Worm (Caenorhabditis elegans) whole organism, L1 larva: Measurements from ENCODE around the gene pch-2.

Experiments used
- C04F5.9 ChIP-seq: sonication (generic microtip); optimal IDR thresholded peaks from 2 replicates; lab custom pipeline; 2016; ENCODE audit warnings: missing genetic modification characterization, missing compliant biosample characterization
- C34B4.2 ChIP-seq: sonication (generic microtip); optimal IDR thresholded peaks from 2 replicates; lab custom pipeline; 2017; ENCODE audit warnings: mild to moderate bottlenecking, missing genetic modification characterization, missing compliant biosample characterization
- aha-1 ChIP-seq: fragments of 150-350 bp; optimal IDR thresholded peaks from 2 replicates; lab custom pipeline; 2014; ENCODE audit warnings: missing biosample characterization, missing genetic modification characterization
- aly-2 ChIP-seq: fragments of 150-350 bp; optimal IDR thresholded peaks from 2 replicates; lab custom pipeline; 2014; ENCODE audit warnings: missing biosample characterization, missing genetic modification characterization
- ama-1 ChIP-seq: fragments of 150-350 bp; optimal IDR thresholded peaks from 2 replicates; lab custom pipeline; 2014
- blmp-1 ChIP-seq: fragments of 150-350 bp; optimal IDR thresholded peaks from 2 replicates; lab custom pipeline; 2014; ENCODE audit warnings: missing biosample characterization, missing genetic modification characterization
- efl-3 ChIP-seq: fragments of 200-800 bp; sonication (Bioruptor generic); optimal IDR thresholded peaks from 2 replicates; lab custom pipeline; 2018; ENCODE audit warnings: mild to moderate bottlenecking, missing genetic modification characterization, missing compliant biosample characterization
- egl-27 ChIP-seq, 2 experiments: fragments of 150-350 bp in 1 of 2; sonication (generic microtip); optimal IDR thresholded peaks; 3 replicates each; lab custom pipeline; 2017 to 2018; ENCODE audit warnings: missing biosample characterization in 2 of 2, missing genetic modification characterization in 2 of 2, missing genetic modification reagents in 2 of 2
- elt-2 ChIP-seq: sonication (generic microtip); optimal IDR thresholded peaks from 2 replicates; lab custom pipeline; 2016; ENCODE audit warnings: missing genetic modification characterization, mild to moderate bottlenecking, inconsistent platforms, missing compliant biosample characterization, missing genetic modification reagents
- elt-3 ChIP-seq, 6 experiments: fragments of 150-350 bp in 1 of 6; sonication (generic microtip); optimal IDR thresholded peaks; 2 replicates each; lab custom pipeline; 2017 to 2018; ENCODE audit warnings: missing biosample characterization in 6 of 6, missing genetic modification characterization in 6 of 6, inconsistent platforms in 1 of 6
- ets-5 ChIP-seq: fragments of 200-800 bp; sonication (Bioruptor generic); IDR thresholded peaks from 2 replicates; pipeline ENCODE4 v1.3.6; 2022; ENCODE audit warnings: missing genetic modification characterization, missing compliant biosample characterization
- fkh-10 ChIP-seq: sonication (generic microtip); optimal IDR thresholded peaks from 2 replicates; lab custom pipeline; 2017; ENCODE audit warnings: missing biosample characterization, missing genetic modification reagents, missing genetic modification characterization
- fkh-4 ChIP-seq: sonication (generic microtip); optimal IDR thresholded peaks from 2 replicates; lab custom pipeline; 2016; ENCODE audit warnings: missing compliant biosample characterization, missing genetic modification characterization, borderline replicate concordance
- fkh-8 ChIP-seq: sonication (generic microtip); optimal IDR thresholded peaks from 2 replicates; lab custom pipeline; 2016; ENCODE audit warnings: mild to moderate bottlenecking, missing genetic modification characterization, missing compliant biosample characterization
- fos-1 ChIP-seq: fragments of 150-350 bp; optimal IDR thresholded peaks from 2 replicates; lab custom pipeline; 2014; ENCODE audit warnings: missing biosample characterization, missing genetic modification characterization
- grh-1 ChIP-seq: fragments of 200-800 bp; sonication (Bioruptor generic); IDR thresholded peaks from 2 replicates; pipeline ENCODE4 v1.3.6; 2022; ENCODE audit warnings: missing genetic modification reagents, missing genetic modification characterization, missing compliant biosample characterization
- hlh-4 ChIP-seq: sonication (generic microtip); optimal IDR thresholded peaks from 2 replicates; lab custom pipeline; 2016; ENCODE audit warnings: mild to moderate bottlenecking, missing genetic modification characterization, missing compliant biosample characterization
- hpl-2 ChIP-seq: fragments of 150-350 bp; optimal IDR thresholded peaks from 2 replicates; lab custom pipeline; 2014; ENCODE audit warnings: missing biosample characterization, missing genetic modification reagents, missing genetic modification characterization
- isw-1 ChIP-seq: fragments of 200-800 bp; sonication (Bioruptor generic); IDR thresholded peaks from 2 replicates; pipeline ENCODE4 v1.3.6; 2022; ENCODE audit warnings: missing genetic modification characterization, missing compliant biosample characterization
- jun-1 ChIP-seq: fragments of 150-350 bp; optimal IDR thresholded peaks from 2 replicates; lab custom pipeline; 2014; ENCODE audit warnings: missing biosample characterization, missing genetic modification reagents, missing genetic modification characterization
- lin-13 ChIP-seq: fragments of 150-350 bp; optimal IDR thresholded peaks from 2 replicates; lab custom pipeline; 2014; ENCODE audit warnings: missing biosample characterization, missing genetic modification reagents, missing genetic modification characterization
- lin-15B ChIP-seq: fragments of 150-350 bp; sonication (generic microtip); optimal IDR thresholded peaks from 3 replicates; lab custom pipeline; 2014; ENCODE audit warnings: missing biosample characterization, missing genetic modification characterization
- lin-35 ChIP-seq, 2 experiments: fragments of 150-350 bp; optimal IDR thresholded peaks; 2 replicates each; lab custom pipeline; 2014; ENCODE audit warnings: missing biosample characterization in 2 of 2, missing genetic modification characterization in 2 of 2, missing genetic modification reagents in 2 of 2
- lir-3 ChIP-seq: sonication (generic microtip); optimal IDR thresholded peaks from 2 replicates; lab custom pipeline; 2016; ENCODE audit warnings: mild to moderate bottlenecking, missing genetic modification characterization, moderate library complexity, missing compliant biosample characterization; ENCODE audit not compliant: poor library complexity
- mab-9 ChIP-seq: fragments of 200-800 bp; sonication (Bioruptor generic); IDR thresholded peaks from 2 replicates; pipeline ENCODE4 v1.3.6; 2022; ENCODE audit warnings: missing genetic modification reagents, missing genetic modification characterization, missing compliant biosample characterization
- mdl-1 ChIP-seq, 2 experiments: fragments of 150-350 bp; optimal IDR thresholded peaks; 2 replicates each; lab custom pipeline; 2014 to 2017; ENCODE audit warnings: missing biosample characterization in 2 of 2, missing genetic modification characterization in 2 of 2, inconsistent platforms in 1 of 2
- mef-2 ChIP-seq: fragments of 150-350 bp; optimal IDR thresholded peaks from 2 replicates; lab custom pipeline; 2014; ENCODE audit warnings: missing biosample characterization, missing genetic modification characterization
- mep-1 ChIP-seq: fragments of 150-350 bp; optimal IDR thresholded peaks from 2 replicates; lab custom pipeline; 2014; ENCODE audit warnings: missing biosample characterization, missing genetic modification characterization
- nhr-12 ChIP-seq: sonication (generic microtip); optimal IDR thresholded peaks from 2 replicates; lab custom pipeline; 2017; ENCODE audit warnings: missing biosample characterization, missing genetic modification characterization
- nhr-19 ChIP-seq: fragments of 200-800 bp; sonication (Bioruptor generic); conservative IDR thresholded peaks from 2 replicates; pipeline ENCODE4 v1.3.6; 2022; ENCODE audit warnings: missing genetic modification characterization, missing compliant biosample characterization
- nhr-237 ChIP-seq: fragments of 150-350 bp; optimal IDR thresholded peaks from 2 replicates; lab custom pipeline; 2014; ENCODE audit warnings: missing biosample characterization, missing genetic modification characterization
- nhr-28 ChIP-seq: fragments of 150-350 bp; optimal IDR thresholded peaks from 2 replicates; lab custom pipeline; 2014; ENCODE audit warnings: missing biosample characterization, missing genetic modification characterization
- nhr-47 ChIP-seq: sonication (generic microtip); optimal IDR thresholded peaks from 2 replicates; lab custom pipeline; 2016; ENCODE audit warnings: mild to moderate bottlenecking, missing genetic modification characterization, moderate library complexity, missing compliant biosample characterization
- nhr-71 ChIP-seq: sonication (generic microtip); optimal IDR thresholded peaks from 2 replicates; lab custom pipeline; 2016; ENCODE audit warnings: mild to moderate bottlenecking, missing genetic modification characterization, moderate library complexity, missing compliant biosample characterization
- nhr-76 ChIP-seq: sonication (generic microtip); optimal IDR thresholded peaks from 2 replicates; lab custom pipeline; 2017; ENCODE audit warnings: missing biosample characterization, missing genetic modification characterization
- nhr-77 ChIP-seq: fragments of 150-350 bp; optimal IDR thresholded peaks from 2 replicates; lab custom pipeline; 2014; ENCODE audit warnings: missing biosample characterization, missing genetic modification characterization
- nhr-84 ChIP-seq: sonication (generic microtip); optimal IDR thresholded peaks from 2 replicates; lab custom pipeline; 2017; ENCODE audit warnings: missing biosample characterization, missing genetic modification characterization
- nhr-85 ChIP-seq: sonication (generic microtip); peaks from one replicate; lab custom pipeline; 2016; ENCODE audit warnings: missing genetic modification characterization, inconsistent platforms, missing compliant biosample characterization
- nhr-90 ChIP-seq: sonication (generic microtip); optimal IDR thresholded peaks from 2 replicates; lab custom pipeline; 2016; ENCODE audit warnings: mild to moderate bottlenecking, missing genetic modification characterization, missing compliant biosample characterization; ENCODE audit not compliant: poor library complexity
- pag-3 ChIP-seq: sonication (generic microtip); optimal IDR thresholded peaks from 2 replicates; lab custom pipeline; 2017; ENCODE audit warnings: missing genetic modification characterization, mild to moderate bottlenecking, missing compliant biosample characterization, antibody characterized with exemption, borderline replicate concordance; ENCODE audit not compliant: insufficient read depth
- pqm-1 ChIP-seq: sonication (generic microtip); optimal IDR thresholded peaks from 3 replicates; lab custom pipeline; 2017; ENCODE audit warnings: missing biosample characterization, missing genetic modification characterization
- snpc-4 ChIP-seq: fragments of 150-350 bp; optimal IDR thresholded peaks from 2 replicates; lab custom pipeline; 2014; ENCODE audit warnings: missing biosample characterization, missing genetic modification characterization
- sup-37 ChIP-seq: fragments of 200-800 bp; sonication (Bioruptor generic); optimal IDR thresholded peaks from 2 replicates; lab custom pipeline; 2018; ENCODE audit warnings: mild to moderate bottlenecking, missing genetic modification characterization, missing compliant biosample characterization
- swsn-7 ChIP-seq: sonication (generic microtip); optimal IDR thresholded peaks from 2 replicates; lab custom pipeline; 2016; ENCODE audit warnings: missing genetic modification characterization, missing compliant biosample characterization
- tbx-2 ChIP-seq: sonication (generic microtip); optimal IDR thresholded peaks from 2 replicates; lab custom pipeline; 2016; ENCODE audit warnings: missing genetic modification characterization, missing compliant biosample characterization
- tlp-1 ChIP-seq: fragments of 150-350 bp; optimal IDR thresholded peaks from 2 replicates; lab custom pipeline; 2014; ENCODE audit warnings: missing biosample characterization, missing genetic modification characterization
- unc-130 ChIP-seq: fragments of 150-350 bp; optimal IDR thresholded peaks from 2 replicates; lab custom pipeline; 2017; ENCODE audit warnings: missing biosample characterization, missing genetic modification characterization, inconsistent platforms
- unc-62 ChIP-seq: fragments of 150-350 bp; optimal IDR thresholded peaks from 2 replicates; lab custom pipeline; 2014; ENCODE audit warnings: missing biosample characterization, missing genetic modification reagents, missing genetic modification characterization
- unc-86 ChIP-seq: sonication (generic microtip); optimal IDR thresholded peaks from 2 replicates; lab custom pipeline; 2016; ENCODE audit warnings: missing genetic modification characterization, missing compliant biosample characterization
- unc-98 ChIP-seq: fragments of 200-800 bp; sonication (Bioruptor generic); IDR thresholded peaks from 2 replicates; pipeline ENCODE4 v1.3.6; 2022; ENCODE audit warnings: missing genetic modification characterization, missing compliant biosample characterization
- zip-4 ChIP-seq: fragments of 200-800 bp; sonication (Bioruptor generic); optimal IDR thresholded peaks from 2 replicates; lab custom pipeline; 2018; ENCODE audit warnings: mild to moderate bottlenecking, missing genetic modification characterization, moderate library complexity, missing compliant biosample characterization
- ztf-11 ChIP-seq, 2 experiments: sonication (generic microtip); optimal IDR thresholded peaks; 2 replicates each; lab custom pipeline; 2016 to 2017; ENCODE audit warnings: missing genetic modification characterization in 2 of 2, missing biosample characterization in 1 of 2, missing compliant biosample characterization in 1 of 2
- ztf-4 ChIP-seq: fragments of 150-350 bp; optimal IDR thresholded peaks from 2 replicates; lab custom pipeline; 2014; ENCODE audit warnings: missing biosample characterization, missing genetic modification characterization

Gene pch-2

DNA sequence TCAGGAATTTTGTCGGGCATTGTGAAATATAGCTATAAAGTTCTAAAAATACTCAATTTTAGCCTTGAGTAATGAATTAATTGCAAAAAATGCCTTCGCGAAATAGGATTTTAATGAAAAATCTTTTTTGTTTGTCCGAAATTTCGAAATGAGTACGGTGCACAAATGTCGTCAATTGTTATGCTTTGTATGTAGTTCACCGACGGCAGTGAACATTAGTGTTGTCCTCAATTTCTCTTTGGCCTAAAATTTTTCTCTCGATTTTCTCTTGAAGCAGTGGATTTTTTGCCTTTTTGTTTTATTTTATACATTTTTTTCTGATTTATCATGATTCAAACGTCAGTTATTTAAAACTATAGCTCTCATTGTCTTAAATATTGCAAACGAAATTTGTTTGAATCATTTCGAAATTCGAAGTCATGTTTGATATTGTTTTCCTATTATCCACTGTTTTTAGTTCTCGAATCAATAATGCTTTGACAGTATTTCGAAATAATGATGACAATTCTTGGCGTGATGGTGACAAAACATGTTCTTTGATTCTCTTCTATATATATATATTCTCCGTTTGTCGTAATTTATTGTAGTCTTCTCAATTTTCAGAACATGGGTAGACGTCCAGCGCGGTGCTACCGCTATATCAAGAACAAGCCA, 14.7 kb upstream of the pch-2 start, which contains the start of the genes ints-11 and rpl-10 (continued):
- TF ChIP-seq ets-5 (GFP tag; lab: Robert Waterston, UW): no peak
- TF ChIP-seq jun-1 (tag; lab: Kevin White, UChicago): no peak
- TF ChIP-seq nhr-85 (tag; lab: Kevin White, UChicago): peak; percentile 72
- TF ChIP-seq hlh-4 (tag; lab: Kevin White, UChicago): no peak
- no peak for TF ChIP-seq mef-2 (tag; lab: Kevin White, UChicago)
- TF ChIP-seq mab-9 (GFP tag; lab: Robert Waterston, UW): no peak
- no peak for TF ChIP-seq unc-86 (tag; lab: Kevin White, UChicago)
- TF ChIP-seq C34B4.2 (tag; lab: Kevin White, UChicago): no peak
- no peak for TF ChIP-seq unc-62
- TF ChIP-seq ztf-11 (tag; optimal IDR thresholded peaks at IDR 0.05; lab: Kevin White, UChicago): no peak
- TF ChIP-seq lin-15B (tag; lab: Kevin White, UChicago): peak; percentile 43
- no peak for TF ChIP-seq unc-98
- TF ChIP-seq nhr-90: no peak
- no peak for TF ChIP-seq pqm-1 (tag; lab: Kevin White, UChicago)
- TF ChIP-seq tlp-1 (tag; lab: Kevin White, UChicago): no peak
- peak; percentile 41 for TF ChIP-seq nhr-47 (tag; lab: Kevin White, UChicago)
- peak; percentile 58 for TF ChIP-seq unc-130 (tag; lab: Kevin White, UChicago)
- no peak for TF ChIP-seq nhr-84 (tag; lab: Kevin White, UChicago)
- no peak for TF ChIP-seq sup-37 (GFP tag; lab: Kevin White, UChicago)
- TF ChIP-seq fkh-8 (tag; lab: Kevin White, UChicago): no peak
- TF ChIP-seq blmp-1 (tag; lab: Kevin White, UChicago): peak; percentile 66
- TF ChIP-seq aha-1 (tag; lab: Kevin White, UChicago): no peak
- no peak for TF ChIP-seq ama-1 (lab: Kevin White, UChicago)
- peak; percentile 72 for TF ChIP-seq mep-1 (tag; lab: Kevin White, UChicago)
- TF ChIP-seq ztf-4 (tag; lab: Kevin White, UChicago): no peak
- no peak for TF ChIP-seq fkh-4 (tag; lab: Kevin White, UChicago)
- TF ChIP-seq grh-1: no peak
- TF ChIP-seq nhr-19 (GFP tag; lab: Robert Waterston, UW): 0 out of 2 replicates have a peak, but pooled peaks have one; percentile 23
- TF ChIP-seq pag-3 (tag; lab: Kevin White, UChicago): no peak
- TF ChIP-seq hpl-2 (GFP tag; lab: Kevin White, UChicago): no peak
- peak; percentile 12 for TF ChIP-seq lin-13 (GFP tag; lab: Kevin White, UChicago)
- peak; percentile 19 for TF ChIP-seq tbx-2 (tag; lab: Kevin White, UChicago)
- peak; percentile 29 for TF ChIP-seq swsn-7
- peak in 1 of 6 experiments; percentile 33 for TF ChIP-seq elt-3 (tag; optimal IDR thresholded peaks at IDR 0.05; lab: Kevin White, UChicago)
- peak; percentile 79 to 83 for TF ChIP-seq lin-35 (GFP tag; optimal IDR thresholded peaks at IDR 0.05; lab: Kevin White, UChicago)
- no peak for TF ChIP-seq snpc-4 (tag; lab: Kevin White, UChicago)
- TF ChIP-seq mdl-1 (tag; optimal IDR thresholded peaks at IDR 0.05; lab: Kevin White, UChicago): peak in 1 of 2 experiments; percentile 29
- peak; percentile 41 for TF ChIP-seq C04F5.9 (tag; lab: Kevin White, UChicago)
- TF ChIP-seq fos-1 (tag; lab: Kevin White, UChicago): no peak
- no peak for TF ChIP-seq zip-4 (GFP tag; lab: Kevin White, UChicago)
- no peak for TF ChIP-seq nhr-77 (tag; lab: Kevin White, UChicago)
- no peak for TF ChIP-seq elt-2 (tag; lab: Kevin White, UChicago)
- TF ChIP-seq efl-3 (GFP tag; lab: Kevin White, UChicago): no peak
- peak; percentile 31 for TF ChIP-seq isw-1
- TF ChIP-seq nhr-28 (tag; lab: Kevin White, UChicago): no peak
- TF ChIP-seq nhr-237 (tag; lab: Kevin White, UChicago): no peak
- TF ChIP-seq nhr-76: no peak
- TF ChIP-seq nhr-71 (tag; lab: Kevin White, UChicago): peak; percentile 65
- no peak for TF ChIP-seq nhr-12 (tag; lab: Kevin White, UChicago)
- no peak for TF ChIP-seq fkh-10
- TF ChIP-seq aly-2 (tag; lab: Kevin White, UChicago): no peak
- no peak for TF ChIP-seq egl-27 (tag; optimal IDR thresholded peaks at IDR 0.05; lab: Kevin White, UChicago)
- no peak for TF ChIP-seq lir-3
